Fruit fly (Drosophila melanogaster): ENCODE results near the gene CG8927.
A peak's percentile ranks its signal among the peaks of the same experiment; 100 is the strongest.

Gene CG8927

dm6 chr3R:16208924-16209713 is 28.3 kb downstream of the CG8927 start (continued):
- TF ChIP-seq CoRest (tag; optimal IDR thresholded peaks at IDR 0.05) (peak; percentile 62), CG2678 (tag; optimal IDR thresholded peaks at IDR 0.05) (peak; percentile 71), twi (tag; optimal IDR thresholded peaks at IDR 0.05) (peak; percentile 2), bab2 (GFP tag; optimal IDR thresholded peaks at IDR 0.05) (no peak), Meics (GFP tag; optimal IDR thresholded peaks at IDR 0.05) (peak; percentile 66), CG11093 (GFP tag; IDR thresholded peaks at IDR 0.05) (no peak), sc (optimal IDR thresholded peaks at IDR 0.05) (no peak), sc (GFP tag; optimal IDR thresholded peaks at IDR 0.05) (peak; percentile 58), CG12071 (GFP tag; optimal IDR thresholded peaks at IDR 0.05) (peak; percentile 4), CG18011 (GFP tag; optimal IDR thresholded peaks at IDR 0.05) (no peak), CG31441 (GFP tag; IDR thresholded peaks at IDR 0.05) (peak; percentile 58), CG17186 (GFP tag; optimal IDR thresholded peaks at IDR 0.05) (no peak), Nf-YA (GFP tag; IDR thresholded peaks at IDR 0.05) (no peak), Chrac-16 (GFP tag; optimal IDR thresholded peaks at IDR 0.05) (peak; percentile 17), NK7.1 (GFP tag; optimal IDR thresholded peaks at IDR 0.05) (no peak), CG30403 (GFP tag; optimal IDR thresholded peaks at IDR 0.05) (peak; percentile 43), CG12391 (tag; optimal IDR thresholded peaks at IDR 0.05) (peak; percentile 61), CG14441 (GFP tag; IDR thresholded peaks at IDR 0.05) (peak; percentile 25; the same call in 1 of the 2 replicates), CG8388 (GFP tag; optimal IDR thresholded peaks at IDR 0.05) (peak; percentile 59), hkb (optimal IDR thresholded peaks at IDR 0.05) (no peak), hkb (GFP tag; IDR thresholded peaks at IDR 0.05) (0 out of 2 replicates have a peak, but pooled peaks have one; percentile 24), CG11456 (GFP tag; IDR thresholded peaks at IDR 0.05) (0 out of 3 replicates have a peak, but pooled peaks have one; percentile 63), PHDP (tag; optimal IDR thresholded peaks at IDR 0.05) (peak; percentile 47), CG32767 (GFP tag; IDR thresholded peaks at IDR 0.05) (peak; percentile 40; the same call in 1 of the 2 replicates), esg (GFP tag; conservative IDR thresholded peaks at IDR 0.05) (peak; percentile 41; the same call in 1 of the 2 replicates), Abd-B (GFP tag; optimal IDR thresholded peaks at IDR 0.05) (peak; percentile 48), Xbp1 (GFP tag; optimal IDR thresholded peaks at IDR 0.05) (peak; percentile 37), Tbp (GFP tag; optimal IDR thresholded peaks at IDR 0.05) (no peak), kah (GFP tag; optimal IDR thresholded peaks at IDR 0.05) (no peak), cato (GFP tag; optimal IDR thresholded peaks at IDR 0.05; ENCODE audit: borderline replicate concordance) (peak; percentile 29), fd3F (GFP tag; optimal IDR thresholded peaks at IDR 0.05) (peak; percentile 18), CG2202 (tag; optimal IDR thresholded peaks at IDR 0.05) (no peak), ewg (GFP tag; optimal IDR thresholded peaks at IDR 0.05) (no peak), phol (tag; optimal IDR thresholded peaks at IDR 0.05) (peak; percentile 55), Rx (GFP tag; IDR thresholded peaks at IDR 0.05) (no peak), CG17612 (GFP tag; IDR thresholded peaks at IDR 0.05) (no peak), TFAM (GFP tag; optimal IDR thresholded peaks at IDR 0.05) (no peak), CG8089 (GFP tag; optimal IDR thresholded peaks at IDR 0.05) (no peak), CG33557 (GFP tag; optimal IDR thresholded peaks at IDR 0.05) (peak; percentile 33), CG3065 (GFP tag; optimal IDR thresholded peaks at IDR 0.05) (no peak), CG2199 (GFP tag; IDR thresholded peaks at IDR 0.05) (peak; percentile 85; the same call in 2 of the 3 replicates), dimm (GFP tag; IDR thresholded peaks at IDR 0.05) (0 out of 2 replicates have a peak, but pooled peaks have one; percentile 4), Ets65A (GFP tag) (peak; percentile 73), ttk (GFP tag; IDR thresholded peaks at IDR 0.05) (no peak), ind (GFP tag; optimal IDR thresholded peaks at IDR 0.05) (no peak), D19A (tag; optimal IDR thresholded peaks at IDR 0.05) (peak; percentile 92), CG14014 (GFP tag; IDR thresholded peaks at IDR 0.05) (peak; percentile 53; the same call in 1 of the 2 replicates), Poxn (GFP tag; IDR thresholded peaks at IDR 0.05) (no peak), row (GFP tag; IDR thresholded peaks at IDR 0.05) (peak; percentile 60; the same call in 1 of the 3 replicates), CG9932 (GFP tag; IDR thresholded peaks at IDR 0.05) (peak; percentile 50; the same call in 1 of the 2 replicates)
